Worm (Caenorhabditis elegans) whole organism, L3 larva: Measurements from ENCODE around the gene scav-3.

ENCODE experiments used
- R02D3.7 ChIP-seq: fragments of 150-350 bp; optimal IDR thresholded peaks from 2 replicates; lab custom pipeline; 2014; ENCODE audit warnings: missing biosample characterization, missing genetic modification characterization
- ZK546.5 ChIP-seq: sonication (generic microtip); optimal IDR thresholded peaks from 2 replicates; lab custom pipeline; 2017; ENCODE audit warnings: missing biosample characterization, missing genetic modification characterization
- ama-1 ChIP-seq: fragments of 150-350 bp; optimal IDR thresholded peaks from 2 replicates; lab custom pipeline; 2018
- ceh-16 ChIP-seq: sonication (generic microtip); optimal IDR thresholded peaks from 2 replicates; lab custom pipeline; 2017; ENCODE audit warnings: missing biosample characterization, missing genetic modification characterization
- ceh-82 ChIP-seq: fragments of 150-350 bp; optimal IDR thresholded peaks from 2 replicates; lab custom pipeline; 2014; ENCODE audit warnings: missing biosample characterization, missing genetic modification characterization
- daf-12 ChIP-seq: fragments of 150-350 bp; optimal IDR thresholded peaks from 2 replicates; lab custom pipeline; 2014; ENCODE audit warnings: missing biosample characterization, missing genetic modification reagents, missing genetic modification characterization
- egl-5 ChIP-seq: fragments of 150-350 bp; optimal IDR thresholded peaks from 2 replicates; lab custom pipeline; 2017; ENCODE audit warnings: missing biosample characterization, missing genetic modification reagents, missing genetic modification characterization, inconsistent platforms
- elt-1 ChIP-seq: fragments of 150-350 bp; optimal IDR thresholded peaks from 2 replicates; lab custom pipeline; 2014; ENCODE audit warnings: missing biosample characterization, missing genetic modification characterization
- elt-2 ChIP-seq: sonication (generic microtip); optimal IDR thresholded peaks from 2 replicates; lab custom pipeline; 2016; ENCODE audit warnings: missing genetic modification reagents, mild to moderate bottlenecking, missing genetic modification characterization, missing compliant biosample characterization
- elt-3 ChIP-seq, 3 experiments: fragments of 150-350 bp in 1 of 3; sonication (generic microtip) in 2 of 3; optimal IDR thresholded peaks; 2 replicates in 2 of 3; 4 replicates in 1 of 3; lab custom pipeline; 2014 to 2017; ENCODE audit warnings: missing biosample characterization in 3 of 3, missing genetic modification characterization in 3 of 3
- eor-1 ChIP-seq, 2 experiments: fragments of 150-350 bp; optimal IDR thresholded peaks; 2 replicates each; lab custom pipeline; 2014 to 2018; ENCODE audit warnings: missing biosample characterization in 2 of 2, missing genetic modification characterization in 2 of 2
- fkh-10 ChIP-seq: sonication (generic microtip); optimal IDR thresholded peaks from 2 replicates; lab custom pipeline; 2017; ENCODE audit warnings: missing biosample characterization, missing genetic modification reagents, missing genetic modification characterization
- fos-1 ChIP-seq: fragments of 150-350 bp; optimal IDR thresholded peaks from 2 replicates; lab custom pipeline; 2014; ENCODE audit warnings: missing biosample characterization, missing genetic modification characterization
- hmg-11 ChIP-seq: sonication (generic microtip); optimal IDR thresholded peaks from 2 replicates; lab custom pipeline; 2016; ENCODE audit warnings: missing genetic modification characterization, missing compliant biosample characterization
- jun-1 ChIP-seq: fragments of 150-350 bp; optimal IDR thresholded peaks from 2 replicates; lab custom pipeline; 2014; ENCODE audit warnings: missing biosample characterization, missing genetic modification reagents, missing genetic modification characterization
- lin-15B ChIP-seq: fragments of 150-350 bp; optimal IDR thresholded peaks from 2 replicates; lab custom pipeline; 2014; ENCODE audit warnings: missing biosample characterization, missing genetic modification characterization
- lin-39 ChIP-seq: fragments of 150-350 bp; optimal IDR thresholded peaks from 2 replicates; lab custom pipeline; 2018; ENCODE audit warnings: missing biosample characterization, missing genetic modification reagents, missing genetic modification characterization
- mdl-1 ChIP-seq: fragments of 150-350 bp; optimal IDR thresholded peaks from 2 replicates; lab custom pipeline; 2014; ENCODE audit warnings: missing biosample characterization, missing genetic modification characterization
- mml-1 ChIP-seq: fragments of 150-350 bp; sonication (generic microtip); optimal IDR thresholded peaks from 3 replicates; lab custom pipeline; 2014; ENCODE audit warnings: missing biosample characterization, missing genetic modification characterization
- nfya-1 ChIP-seq: sonication (generic microtip); optimal IDR thresholded peaks from 2 replicates; lab custom pipeline; 2017; ENCODE audit warnings: missing genetic modification characterization, mild to moderate bottlenecking, missing compliant biosample characterization, antibody characterized with exemption, moderate library complexity; ENCODE audit not compliant: insufficient read depth
- nhr-11 ChIP-seq: fragments of 150-350 bp; optimal IDR thresholded peaks from 2 replicates; lab custom pipeline; 2014; ENCODE audit warnings: missing biosample characterization, missing genetic modification characterization
- nhr-237 ChIP-seq: fragments of 150-350 bp; optimal IDR thresholded peaks from 2 replicates; lab custom pipeline; 2014; ENCODE audit warnings: missing biosample characterization, missing genetic modification characterization
- nhr-43 ChIP-seq: sonication (generic microtip); optimal IDR thresholded peaks from 2 replicates; lab custom pipeline; 2016; ENCODE audit warnings: mild to moderate bottlenecking, missing genetic modification characterization, missing compliant biosample characterization; ENCODE audit not compliant: poor library complexity, severe bottlenecking
- nhr-76 ChIP-seq: fragments of 150-350 bp; sonication (generic microtip); optimal IDR thresholded peaks from 5 replicates; lab custom pipeline; 2014; ENCODE audit warnings: missing biosample characterization, missing genetic modification characterization
- nhr-77 ChIP-seq: fragments of 150-350 bp; optimal IDR thresholded peaks from 2 replicates; lab custom pipeline; 2014; ENCODE audit warnings: missing biosample characterization, missing genetic modification characterization
- pha-4 ChIP-seq: fragments of 150-350 bp; optimal IDR thresholded peaks from 2 replicates; lab custom pipeline; 2014; ENCODE audit warnings: missing biosample characterization, missing genetic modification reagents, missing genetic modification characterization
- pqm-1 ChIP-seq: fragments of 150-350 bp; optimal IDR thresholded peaks from 2 replicates; lab custom pipeline; 2017; ENCODE audit warnings: missing biosample characterization, missing genetic modification characterization, inconsistent platforms
- sea-2 ChIP-seq: fragments of 150-350 bp; sonication (generic microtip); optimal IDR thresholded peaks from 4 replicates; lab custom pipeline; 2014; ENCODE audit warnings: missing biosample characterization, missing genetic modification reagents, missing genetic modification characterization
- skn-1 ChIP-seq: fragments of 150-350 bp; optimal IDR thresholded peaks from 2 replicates; lab custom pipeline; 2014; ENCODE audit warnings: missing biosample characterization, missing genetic modification characterization
- snpc-4 ChIP-seq: fragments of 150-350 bp; optimal IDR thresholded peaks from 2 replicates; lab custom pipeline; 2014; ENCODE audit warnings: missing biosample characterization, missing genetic modification characterization
- tbx-2 ChIP-seq: sonication (generic microtip); optimal IDR thresholded peaks from 2 replicates; lab custom pipeline; 2016; ENCODE audit warnings: mild to moderate bottlenecking, missing genetic modification characterization, missing compliant biosample characterization
- unc-39 ChIP-seq: sonication (generic microtip); optimal IDR thresholded peaks from 4 replicates; lab custom pipeline; 2017; ENCODE audit warnings: missing biosample characterization, missing genetic modification characterization
- ztf-11 ChIP-seq: fragments of 150-350 bp; optimal IDR thresholded peaks from 2 replicates; lab custom pipeline; 2014; ENCODE audit warnings: missing biosample characterization, missing genetic modification characterization
- ztf-4 ChIP-seq: fragments of 150-350 bp; optimal IDR thresholded peaks from 2 replicates; lab custom pipeline; 2014; ENCODE audit warnings: missing biosample characterization, missing genetic modification characterization

scav-3 gene

ce11 chrIII:12428799-12429351 lies 27.8 kb downstream of the scav-3 start:
- TF ChIP-seq nhr-76 (tag; lab: Kevin White, UChicago) (no peak), skn-1 (tag; lab: Kevin White, UChicago) (no peak), ZK546.5 (tag; lab: Kevin White, UChicago) (no peak), daf-12 (tag; lab: Kevin White, UChicago) (no peak), mdl-1 (tag; lab: Kevin White, UChicago) (no peak), nhr-237 (tag; lab: Kevin White, UChicago) (no peak), fkh-10 (GFP tag; lab: Kevin White, UChicago) (no peak), nhr-77 (tag; lab: Kevin White, UChicago) (no peak), nhr-11 (tag; lab: Kevin White, UChicago) (no peak), jun-1 (tag; lab: Kevin White, UChicago) (no peak)
- TF ChIP-seq, all 47 proteins: peak for 0

- TF ChIP-seq eor-1 (tag; optimal IDR thresholded peaks at IDR 0.05; lab: Kevin White, UChicago), result no peak
- TF ChIP-seq fos-1 (tag; lab: Kevin White, UChicago), result no peak
- no peak for TF ChIP-seq nhr-237 (tag; lab: Kevin White, UChicago)
- TF ChIP-seq egl-5, result no peak
- no peak for TF ChIP-seq ama-1 (lab: Kevin White, UChicago)
- TF ChIP-seq unc-39 (tag; lab: Kevin White, UChicago), result no peak
- no peak for TF ChIP-seq skn-1 (tag; lab: Kevin White, UChicago)
- TF ChIP-seq daf-12 (tag; lab: Kevin White, UChicago), result no peak
- TF ChIP-seq nfya-1 (tag; lab: Kevin White, UChicago), result no peak
- TF ChIP-seq snpc-4, result no peak
- no peak for TF ChIP-seq ceh-82 (tag; lab: Kevin White, UChicago)
- no peak for TF ChIP-seq tbx-2
- no peak for TF ChIP-seq elt-1 (tag; lab: Kevin White, UChicago)
- TF ChIP-seq nhr-11 (tag; lab: Kevin White, UChicago), result no peak
- no peak for TF ChIP-seq R02D3.7 (tag; lab: Kevin White, UChicago)
- no peak for TF ChIP-seq lin-15B (tag; lab: Kevin White, UChicago)
- TF ChIP-seq, all 47 proteins: peak for 0
These were observed 28.4 kb downstream of the scav-3 start for ce11 chrIII:12428264-12428627.

ce11 chrIII:12427527-12428263 lies 29.0 kb downstream of the scav-3 start:
- TF ChIP-seq elt-2 (no peak), elt-1 (tag; lab: Kevin White, UChicago) (peak; percentile 79)
- TF ChIP-seq, all 47 proteins: peak for 1

- no peak for TF ChIP-seq mml-1 (tag; lab: Kevin White, UChicago)
- TF ChIP-seq lin-39 (tag; lab: Kevin White, UChicago), result no peak
- no peak for TF ChIP-seq tbx-2
- TF ChIP-seq ztf-11 (tag; lab: Kevin White, UChicago), result no peak
- TF ChIP-seq ama-1 (lab: Kevin White, UChicago), result no peak
- no peak for TF ChIP-seq hmg-11 (tag; lab: Kevin White, UChicago)
- no peak for TF ChIP-seq elt-1 (tag; lab: Kevin White, UChicago)
- no peak for TF ChIP-seq nhr-43 (tag; lab: Kevin White, UChicago)
- TF ChIP-seq ztf-4, result no peak
- TF ChIP-seq elt-3 (tag; optimal IDR thresholded peaks at IDR 0.05; lab: Kevin White, UChicago), result no peak
- no peak for TF ChIP-seq pqm-1 (tag; lab: Kevin White, UChicago)
- no peak for TF ChIP-seq ceh-16 (tag; lab: Kevin White, UChicago)
- TF ChIP-seq sea-2 (GFP tag; lab: Kevin White, UChicago), result no peak
- TF ChIP-seq pha-4 (tag; lab: Kevin White, UChicago), result no peak
These were observed 30.1 kb downstream of the scav-3 start, which contains the start of gene pie-1 for ce11 chrIII:12426558-12426957. pie-1 (plus strand) TSS chrIII:12426893.
